Fruit fly (Drosophila melanogaster): ENCODE measurements around the gene CG32214.

dm6 chr3L:19481209-19481608 lies 14.1 kb downstream of the CG32214 start:
- TF ChIP-seq Hr38 (GFP tag; optimal IDR thresholded peaks at IDR 0.05) (no peak), Sox102F (GFP tag; optimal IDR thresholded peaks at IDR 0.05) (no peak)
